Worm (Caenorhabditis elegans) whole organism, early embryonic: ENCODE measurements around the gene tsen-2.

Experiments
- B0310.2 ChIP-seq: sonication (generic microtip); optimal IDR thresholded peaks from 2 replicates; lab custom pipeline; 2016; ENCODE audit warnings: mild to moderate bottlenecking, missing genetic modification characterization, missing compliant biosample characterization
- F13C5.2 ChIP-seq: sonication (generic microtip); optimal IDR thresholded peaks from 2 replicates; lab custom pipeline; 2017; ENCODE audit warnings: mild to moderate bottlenecking, missing genetic modification characterization, inconsistent platforms, missing compliant biosample characterization
- aly-1 ChIP-seq: sonication (generic microtip); optimal IDR thresholded peaks from 2 replicates; lab custom pipeline; 2016; ENCODE audit warnings: missing genetic modification characterization, missing compliant biosample characterization
- ama-1 ChIP-seq: fragments of 150-350 bp; optimal IDR thresholded peaks from 2 replicates; lab custom pipeline; 2014
- ceh-13 ChIP-seq: fragments of 200-800 bp; sonication (Bioruptor generic); optimal IDR thresholded peaks from 2 replicates; lab custom pipeline; 2018; ENCODE audit warnings: mild to moderate bottlenecking, missing genetic modification characterization, missing compliant biosample characterization
- ceh-36 ChIP-seq: sonication (generic microtip); optimal IDR thresholded peaks from 2 replicates; lab custom pipeline; 2016; ENCODE audit warnings: missing genetic modification characterization, inconsistent platforms, missing compliant biosample characterization
- ets-7 ChIP-seq: sonication (generic microtip); optimal IDR thresholded peaks from 2 replicates; lab custom pipeline; 2016; ENCODE audit warnings: missing genotype, missing genetic modification characterization, missing compliant biosample characterization
- flt-1 ChIP-seq: fragments of 200-800 bp; sonication (Bioruptor generic); IDR thresholded peaks from 2 replicates; pipeline ENCODE4 v1.3.6; 2022; ENCODE audit warnings: missing genetic modification characterization, missing compliant biosample characterization
- hmbx-1 ChIP-seq: sonication (generic microtip); optimal IDR thresholded peaks from 2 replicates; lab custom pipeline; 2016; ENCODE audit warnings: mild to moderate bottlenecking, missing genetic modification characterization, missing compliant biosample characterization
- hmg-4 ChIP-seq: fragments of 200-800 bp; sonication (Bioruptor generic); optimal IDR thresholded peaks from 2 replicates; lab custom pipeline; 2018; ENCODE audit warnings: mild to moderate bottlenecking, missing genetic modification characterization, missing compliant biosample characterization
- hnd-1 ChIP-seq: sonication (generic microtip); optimal IDR thresholded peaks from 2 replicates; lab custom pipeline; 2016; ENCODE audit warnings: missing genetic modification characterization, missing compliant biosample characterization
- pes-1 ChIP-seq: fragments of 200-800 bp; sonication (Bioruptor generic); IDR thresholded peaks from 2 replicates; pipeline ENCODE4 v1.3.6; 2022; ENCODE audit warnings: missing genetic modification reagents, missing genetic modification characterization, missing compliant biosample characterization
- scrt-1 ChIP-seq: fragments of 200-800 bp; sonication (Bioruptor generic); IDR thresholded peaks from 2 replicates; pipeline ENCODE4 v1.3.6; 2022; ENCODE audit warnings: missing genetic modification characterization, missing compliant biosample characterization
- sea-1 ChIP-seq: fragments of 200-800 bp; sonication (Bioruptor generic); conservative IDR thresholded peaks from 2 replicates; pipeline ENCODE4 v1.3.6; 2022; ENCODE audit warnings: missing genetic modification characterization, missing compliant biosample characterization
- tbx-11 ChIP-seq: fragments of 200-800 bp; sonication (Bioruptor generic); IDR thresholded peaks from 2 replicates; pipeline ENCODE4 v1.3.6; 2022; ENCODE audit warnings: missing genetic modification characterization, missing compliant biosample characterization
- tbx-37 ChIP-seq: fragments of 200-800 bp; sonication (Bioruptor generic); conservative IDR thresholded peaks from 2 replicates; pipeline ENCODE4 v1.3.6; 2022; ENCODE audit warnings: missing genetic modification reagents, missing genetic modification characterization, missing compliant biosample characterization
- tra-4 ChIP-seq: sonication (generic microtip); optimal IDR thresholded peaks from 2 replicates; lab custom pipeline; 2017; ENCODE audit warnings: missing genetic modification characterization, missing compliant biosample characterization

The tsen-2 gene

ce11 chrIII:11920187-11920785 lies 22.2 kb upstream of the tsen-2 start, which contains the start of the genes ccf-1 and trap-4:
ccf-1 (minus strand) TSS chrIII:11920237.
trap-4 (plus strand) TSS chrIII:11920735.
- no peak for TF ChIP-seq pes-1 (GFP tag; lab: Robert Waterston, UW)
- no peak for TF ChIP-seq hnd-1 (tag; lab: Kevin White, UChicago)
- TF ChIP-seq B0310.2 (tag; lab: Kevin White, UChicago) = no peak
- no peak for TF ChIP-seq tra-4 (tag; lab: Kevin White, UChicago)
- TF ChIP-seq sea-1 = no peak
- TF ChIP-seq aly-1 (tag; lab: Kevin White, UChicago) = no peak
- no peak for TF ChIP-seq hmg-4
- TF ChIP-seq scrt-1 (GFP tag; lab: Robert Waterston, UW) = no peak
- TF ChIP-seq flt-1 (GFP tag; lab: Robert Waterston, UW) = no peak
- TF ChIP-seq ceh-13 (GFP tag; lab: Kevin White, UChicago) = no peak
- TF ChIP-seq ets-7 (tag; lab: Kevin White, UChicago) = no peak
- TF ChIP-seq ceh-36 (tag; lab: Kevin White, UChicago) = no peak
- no peak for TF ChIP-seq F13C5.2 (tag; lab: Kevin White, UChicago)
- TF ChIP-seq tbx-37 (GFP tag; lab: Robert Waterston, UW) = no peak
- no peak for TF ChIP-seq hmbx-1 (tag; lab: Kevin White, UChicago)
- TF ChIP-seq tbx-11 = no peak
- no peak for TF ChIP-seq ama-1 (lab: Kevin White, UChicago)

- TF ChIP-seq ama-1 (lab: Kevin White, UChicago) (peak; percentile 81), aly-1 (tag; lab: Kevin White, UChicago) (no peak), hmg-4 (no peak), tra-4 (tag; lab: Kevin White, UChicago) (no peak), ets-7 (tag; lab: Kevin White, UChicago) (no peak), flt-1 (GFP tag; lab: Robert Waterston, UW) (0 out of 2 replicates have a peak, but pooled peaks have one; percentile 7), ceh-13 (GFP tag; lab: Kevin White, UChicago) (no peak), pes-1 (GFP tag; lab: Robert Waterston, UW) (no peak), tbx-37 (GFP tag; lab: Robert Waterston, UW) (no peak), hmbx-1 (tag; lab: Kevin White, UChicago) (no peak), F13C5.2 (tag; lab: Kevin White, UChicago) (no peak), ceh-36 (tag; lab: Kevin White, UChicago) (no peak), hnd-1 (tag; lab: Kevin White, UChicago) (no peak), B0310.2 (tag; lab: Kevin White, UChicago) (no peak), scrt-1 (GFP tag; lab: Robert Waterston, UW) (no peak), sea-1 (0 out of 2 replicates have a peak, but pooled peaks have one; percentile 24), tbx-11 (no peak)
Measured at ce11 chrIII:11918247-11918769, 20.2 kb upstream of the tsen-2 start, which contains the start of gene znf-593. znf-593 (minus strand) TSS chrIII:11918719.

ce11 chrIII:11917525-11917924 lies 19.5 kb upstream of the tsen-2 start:
- TF ChIP-seq hnd-1 (tag; lab: Kevin White, UChicago) (no peak), hmg-4 (no peak), F13C5.2 (tag; lab: Kevin White, UChicago) (no peak)

ce11 chrIII:11917090-11917489 lies 19.0 kb upstream of the tsen-2 start:
- TF ChIP-seq hnd-1 (tag; lab: Kevin White, UChicago) = no peak
- no peak for TF ChIP-seq tbx-11
- TF ChIP-seq flt-1 (GFP tag; lab: Robert Waterston, UW) = no peak
- no peak for TF ChIP-seq ets-7 (tag; lab: Kevin White, UChicago)
- TF ChIP-seq pes-1 (GFP tag; lab: Robert Waterston, UW) = peak; percentile 39; the same call in 1 of the 2 replicates
- peak; percentile 16 for TF ChIP-seq hmg-4
- TF ChIP-seq tbx-37 (GFP tag; lab: Robert Waterston, UW) = no peak
- TF ChIP-seq aly-1 (tag; lab: Kevin White, UChicago) = no peak
- TF ChIP-seq hmbx-1 (tag; lab: Kevin White, UChicago) = no peak
- no peak for TF ChIP-seq scrt-1 (GFP tag; lab: Robert Waterston, UW)
- no peak for TF ChIP-seq ama-1 (lab: Kevin White, UChicago)
- no peak for TF ChIP-seq sea-1
- no peak for TF ChIP-seq tra-4 (tag; lab: Kevin White, UChicago)
- TF ChIP-seq ceh-36 (tag; lab: Kevin White, UChicago) = no peak
- peak; percentile 9 for TF ChIP-seq B0310.2 (tag; lab: Kevin White, UChicago)

- TF ChIP-seq tbx-37 (GFP tag; lab: Robert Waterston, UW) = no peak
- no peak for TF ChIP-seq tbx-11
- no peak for TF ChIP-seq ceh-13 (GFP tag; lab: Kevin White, UChicago)
- TF ChIP-seq hmbx-1 (tag; lab: Kevin White, UChicago) = no peak
- TF ChIP-seq ceh-36 (tag; lab: Kevin White, UChicago) = no peak
- TF ChIP-seq sea-1 = no peak
- no peak for TF ChIP-seq hnd-1 (tag; lab: Kevin White, UChicago)
- no peak for TF ChIP-seq aly-1 (tag; lab: Kevin White, UChicago)
- TF ChIP-seq scrt-1 (GFP tag; lab: Robert Waterston, UW) = no peak
- TF ChIP-seq B0310.2 (tag; lab: Kevin White, UChicago) = no peak
- TF ChIP-seq tra-4 (tag; lab: Kevin White, UChicago) = no peak
- no peak for TF ChIP-seq ets-7 (tag; lab: Kevin White, UChicago)
- no peak for TF ChIP-seq pes-1 (GFP tag; lab: Robert Waterston, UW)
- no peak for TF ChIP-seq flt-1 (GFP tag; lab: Robert Waterston, UW)
- no peak for TF ChIP-seq ama-1 (lab: Kevin White, UChicago)
- TF ChIP-seq F13C5.2 (tag; lab: Kevin White, UChicago) = no peak
- no peak for TF ChIP-seq hmg-4
Measured at ce11 chrIII:11916260-11916659, 18.2 kb upstream of the tsen-2 start.

ce11 chrIII:11915666-11916065 lies 17.6 kb upstream of the tsen-2 start, which contains the start of the genes ndab-1 and npp-16:
ndab-1 (minus strand) TSS chrIII:11915712.
npp-16 (plus strand) TSS chrIII:11915928.
- TF ChIP-seq flt-1 (GFP tag; lab: Robert Waterston, UW) = 0 out of 2 replicates have a peak, but pooled peaks have one; percentile 3
- TF ChIP-seq tbx-37 (GFP tag; lab: Robert Waterston, UW) = no peak
- no peak for TF ChIP-seq tbx-11
- TF ChIP-seq F13C5.2 (tag; lab: Kevin White, UChicago) = peak; percentile 48
- 0 out of 2 replicates have a peak, but pooled peaks have one; percentile 16 for TF ChIP-seq pes-1 (GFP tag; lab: Robert Waterston, UW)
